Worm (Caenorhabditis elegans): Measurements from ENCODE around the gene F46G11.4.

Gene F46G11.4

ce11 chrX:5763292-5763691 is 35.3 kb downstream of the F46G11.4 start, which contains the start of gene tag-294:
TSS of gene tag-294 (minus strand) at chrX:5763392.
- TF ChIP-seq F55B11.4 (tag; optimal IDR thresholded peaks at IDR 0.05; ENCODE audit: borderline replicate concordance, insufficient read depth) (no peak), unc-62 (GFP tag; optimal IDR thresholded peaks at IDR 0.05) (no peak), zim-3 (tag; optimal IDR thresholded peaks at IDR 0.05) (no peak), nhr-80 (tag; optimal IDR thresholded peaks at IDR 0.05) (no peak), lin-54 (GFP tag; optimal IDR thresholded peaks at IDR 0.05) (no peak), ceh-79 (tag; optimal IDR thresholded peaks at IDR 0.05) (no peak), T07F8.4 (tag; optimal IDR thresholded peaks at IDR 0.05) (no peak), ztf-28 (GFP tag; IDR thresholded peaks at IDR 0.05) (no peak), xnd-1 (tag; optimal IDR thresholded peaks at IDR 0.05) (no peak), ztf-3 (GFP tag; optimal IDR thresholded peaks at IDR 0.05) (no peak)

DNA sequence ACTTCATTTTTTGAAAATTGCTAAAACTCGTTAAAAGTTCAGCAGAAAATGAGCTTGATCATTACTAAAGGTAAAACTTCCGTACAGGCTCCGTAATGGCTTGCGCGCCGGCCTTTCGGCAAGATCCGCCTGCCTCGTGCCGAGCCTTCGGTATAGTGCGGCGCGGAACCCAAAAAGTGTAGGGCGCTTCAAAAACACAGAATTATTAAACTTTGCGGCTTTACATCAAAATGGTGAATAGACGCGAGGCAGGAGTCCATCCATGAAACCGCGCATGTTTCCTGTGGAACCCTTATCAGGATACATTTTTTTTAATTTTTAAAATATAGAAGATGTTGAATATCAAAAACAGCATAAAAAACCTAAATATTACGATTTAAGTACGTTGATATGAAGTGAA is 45.4 kb downstream of the F46G11.4 start:
- TF ChIP-seq ztf-18 (tag; optimal IDR thresholded peaks at IDR 0.05) (no peak), ztf-6 (GFP tag; IDR thresholded peaks at IDR 0.05) (no peak), die-1 (tag; optimal IDR thresholded peaks at IDR 0.05) (no peak), lin-26 (GFP tag; IDR thresholded peaks at IDR 0.05) (no peak), hmg-1.2 (GFP tag; IDR thresholded peaks at IDR 0.05) (peak; percentile 76), snpc-3.4 (tag; optimal IDR thresholded peaks at IDR 0.05) (peak; percentile 41), rec-8 (tag; optimal IDR thresholded peaks at IDR 0.05) (no peak), snpc-4 (GFP tag; optimal IDR thresholded peaks at IDR 0.05) (peak; percentile 73), snpc-4 (tag; optimal IDR thresholded peaks at IDR 0.05) (peak in 3 of 4 experiments; percentile 23 to 92 (median 91)), snpc-1.1 (tag; optimal IDR thresholded peaks at IDR 0.05; ENCODE audit: insufficient read depth) (peak; percentile 81), dpl-1 (GFP tag; optimal IDR thresholded peaks at IDR 0.05) (no peak), rpc-1 (optimal IDR thresholded peaks at IDR 0.05) (peak; percentile 50), rpc-1 (tag; optimal IDR thresholded peaks at IDR 0.05) (peak; percentile 72)

Measured in whole organism, young adult.